Worm (Caenorhabditis elegans) whole organism, L4/young adult: ENCODE data around the gene clec-136.

ENCODE experiments used
- W03F9.2 ChIP-seq: fragments of 150-350 bp; optimal IDR thresholded peaks from 2 replicates; lab custom pipeline; 2014; ENCODE audit warnings: missing biosample characterization, missing genetic modification characterization
- dao-5 ChIP-seq: sonication (generic microtip); optimal IDR thresholded peaks from 2 replicates; lab custom pipeline; 2016; ENCODE audit warnings: missing genotype, missing genetic modification characterization, moderate library complexity, missing compliant biosample characterization
- him-1 ChIP-seq: sonication (generic microtip); optimal IDR thresholded peaks from 2 replicates; lab custom pipeline; 2016; ENCODE audit warnings: missing genotype, missing genetic modification reagents, missing genetic modification characterization, missing compliant biosample characterization

ce11 chrII:4579375-4579774 lies 37.0 kb downstream of the clec-136 start:
- TF ChIP-seq dao-5 (tag; lab: Kevin White, UChicago): no peak
- no peak for TF ChIP-seq him-1 (tag; lab: Kevin White, UChicago)
- TF ChIP-seq W03F9.2 (tag; lab: Kevin White, UChicago): no peak
